Worm (Caenorhabditis elegans): Measurements from ENCODE around the gene pgm-1.
A peak's percentile ranks its signal among the peaks of the same experiment; 100 is the strongest.

pgm-1 gene

ce11 chrII:4884403-4884802 is 4.8 kb upstream of the pgm-1 start:
- TF ChIP-seq F44E2.7 (GFP tag; IDR thresholded peaks at IDR 0.05) (no peak), unc-62 (GFP tag; optimal IDR thresholded peaks at IDR 0.05 in 1 of 2) (peak in 1 of 2 experiments; percentile 65), unc-62 (tag; optimal IDR thresholded peaks at IDR 0.05) (no peak)

ce11 chrII:4885976-4886375 is 3.3 kb upstream of the pgm-1 start, which contains the start of gene R05F9.7:
R05F9.7 (plus strand) TSS chrII:4886276.
- TF ChIP-seq Y48G9A.11 (GFP tag; IDR thresholded peaks at IDR 0.05) (no peak), nhr-102 (tag; optimal IDR thresholded peaks at IDR 0.05) (no peak), snpc-1.2 (GFP tag; IDR thresholded peaks at IDR 0.05) (no peak), jun-1 (tag; optimal IDR thresholded peaks at IDR 0.05) (no peak), zfp-3 (GFP tag; conservative IDR thresholded peaks at IDR 0.05) (no peak), zip-11 (GFP tag; IDR thresholded peaks at IDR 0.05) (no peak), dve-1 (tag; optimal IDR thresholded peaks at IDR 0.05; ENCODE audit: insufficient read depth) (no peak), ceh-28 (tag; optimal IDR thresholded peaks at IDR 0.05) (no peak), ztf-11 (tag; optimal IDR thresholded peaks at IDR 0.05) (no peak)

ce11 chrII:4891012-4891775 is 2.0 kb downstream of the pgm-1 start, which contains the start of gene gst-9:
gst-9 (plus strand) TSS chrII:4891585.
- TF ChIP-seq daf-8 (GFP tag; IDR thresholded peaks at IDR 0.05) (no peak), aha-1 (tag) (peak; percentile 65), ama-1 (optimal IDR thresholded peaks at IDR 0.05) (peak; percentile 69), Y105C5A.15 (GFP tag; IDR thresholded peaks at IDR 0.05) (no peak), lin-1 (GFP tag; IDR thresholded peaks at IDR 0.05) (no peak), php-3 (GFP tag; IDR thresholded peaks at IDR 0.05) (0 out of 2 replicates have a peak, but pooled peaks have one; percentile 45), spr-1 (tag; optimal IDR thresholded peaks at IDR 0.05) (peak; percentile 23), cey-2 (tag; optimal IDR thresholded peaks at IDR 0.05; ENCODE audit: borderline replicate concordance, insufficient read depth) (no peak), dmd-6 (GFP tag; IDR thresholded peaks at IDR 0.05) (0 out of 2 replicates have a peak, but pooled peaks have one; percentile 8), T20F7.1 (GFP tag; optimal IDR thresholded peaks at IDR 0.05) (peak; percentile 13), dve-1 (tag; optimal IDR thresholded peaks at IDR 0.05; ENCODE audit: insufficient read depth) (peak; percentile 86), dpl-1 (GFP tag; optimal IDR thresholded peaks at IDR 0.05) (no peak), daf-16 (GFP tag; optimal IDR thresholded peaks at IDR 0.05) (no peak), daf-16 (tag; optimal IDR thresholded peaks at IDR 0.05) (peak; percentile 59), nhr-25 (tag; optimal IDR thresholded peaks at IDR 0.05; ENCODE audit: borderline replicate concordance, insufficient read depth) (no peak), ctbp-1 (GFP tag; IDR thresholded peaks at IDR 0.05) (0 out of 2 replicates have a peak, but pooled peaks have one; percentile 19), set-16 (GFP tag; IDR thresholded peaks at IDR 0.05) (no peak), F26F4.8 (GFP tag; conservative IDR thresholded peaks at IDR 0.05) (no peak), madf-9 (GFP tag; conservative IDR thresholded peaks at IDR 0.05) (peak; percentile 23; the same call in 1 of the 2 replicates), lir-3 (tag; optimal IDR thresholded peaks at IDR 0.05) (no peak), ZK546.5 (tag; optimal IDR thresholded peaks at IDR 0.05) (no peak), Y75B8A.6 (GFP tag; IDR thresholded peaks at IDR 0.05) (no peak; the same call in 1 of the 2 replicates), lin-13 (GFP tag; optimal IDR thresholded peaks at IDR 0.05) (peak; percentile 57), snpc-4 (tag; optimal IDR thresholded peaks at IDR 0.05) (no peak), arid-1 (GFP tag; conservative IDR thresholded peaks at IDR 0.05) (no peak), aly-2 (tag; optimal IDR thresholded peaks at IDR 0.05) (no peak), fkh-10 (GFP tag; optimal IDR thresholded peaks at IDR 0.05) (no peak), nhr-10 (tag; optimal IDR thresholded peaks at IDR 0.05) (no peak), saeg-2 (GFP tag; IDR thresholded peaks at IDR 0.05) (no peak), lim-7 (GFP tag; IDR thresholded peaks at IDR 0.05) (no peak), spr-3 (GFP tag; optimal IDR thresholded peaks at IDR 0.05) (peak; percentile 25), lin-29 (GFP tag; IDR thresholded peaks at IDR 0.05) (no peak), mxl-2 (GFP tag; conservative IDR thresholded peaks at IDR 0.05) (0 out of 2 replicates have a peak, but pooled peaks have one; percentile 28), ceh-20 (GFP tag; IDR thresholded peaks at IDR 0.05) (no peak), attf-4 (tag; optimal IDR thresholded peaks at IDR 0.05) (no peak), nhr-102 (tag; optimal IDR thresholded peaks at IDR 0.05) (peak; percentile 51), tag-97 (GFP tag; IDR thresholded peaks at IDR 0.05) (no peak)

All from whole organism, L4 larva.